Worm (Caenorhabditis elegans) whole organism, L2 larva: ENCODE results near the gene F57H12.5.

Experiments used
- ama-1 ChIP-seq: fragments of 150-350 bp; optimal IDR thresholded peaks from 2 replicates; lab custom pipeline; 2018; ENCODE audit warnings: inconsistent platforms
- lin-13 ChIP-seq: fragments of 150-350 bp; optimal IDR thresholded peaks from 2 replicates; lab custom pipeline; 2014; ENCODE audit warnings: missing biosample characterization, missing genetic modification reagents, missing genetic modification characterization
- ztf-11 ChIP-seq: sonication (generic microtip); optimal IDR thresholded peaks from 2 replicates; lab custom pipeline; 2017; ENCODE audit warnings: missing biosample characterization, missing genetic modification characterization
- ztf-4 ChIP-seq: fragments of 150-350 bp; optimal IDR thresholded peaks from 2 replicates; lab custom pipeline; 2014; ENCODE audit warnings: missing biosample characterization, missing genetic modification characterization

ce11 chrIV:8010521-8010920, 43.4 kb downstream of the F57H12.5 start:
- no peak for TF ChIP-seq lin-13 (GFP tag; lab: Kevin White, UChicago)
- no peak for TF ChIP-seq ztf-11
- TF ChIP-seq ama-1, result no peak
- no peak for TF ChIP-seq ztf-4
